Worm (Caenorhabditis elegans) whole organism, late embryonic: ENCODE results near the gene sru-16.

Experiments
- K02D7.2 ChIP-seq: sonication (generic microtip); optimal IDR thresholded peaks from 2 replicates; lab custom pipeline; 2017; ENCODE audit warnings: mild to moderate bottlenecking, missing genetic modification characterization, missing compliant biosample characterization
- ama-1 ChIP-seq: fragments of 150-350 bp; optimal IDR thresholded peaks from 2 replicates; lab custom pipeline; 2014
- ceh-18 ChIP-seq: sonication (generic microtip); optimal IDR thresholded peaks from 2 replicates; lab custom pipeline; 2016; ENCODE audit warnings: missing genetic modification characterization, missing compliant biosample characterization
- che-1 ChIP-seq: sonication (generic microtip); optimal IDR thresholded peaks from 2 replicates; lab custom pipeline; 2016; ENCODE audit warnings: mild to moderate bottlenecking, missing genetic modification characterization, missing compliant biosample characterization
- dve-1 ChIP-seq: sonication (generic microtip); optimal IDR thresholded peaks from 2 replicates; lab custom pipeline; 2017; ENCODE audit warnings: antibody characterized with exemption, mild to moderate bottlenecking, missing genetic modification characterization, missing compliant biosample characterization
- elt-2 ChIP-seq: sonication (generic microtip); optimal IDR thresholded peaks from 2 replicates; lab custom pipeline; 2016; ENCODE audit warnings: missing genetic modification reagents, missing genetic modification characterization, missing compliant biosample characterization
- fkh-10 ChIP-seq: fragments of 150-350 bp; optimal IDR thresholded peaks from 2 replicates; lab custom pipeline; 2014; ENCODE audit warnings: missing biosample characterization, missing genetic modification reagents, missing genetic modification characterization
- hlh-13 ChIP-seq: fragments of 200-800 bp; sonication (Bioruptor generic); optimal IDR thresholded peaks from 2 replicates; lab custom pipeline; 2018; ENCODE audit warnings: mild to moderate bottlenecking, missing genetic modification characterization, missing compliant biosample characterization
- nhr-11 ChIP-seq: fragments of 150-350 bp; optimal IDR thresholded peaks from 2 replicates; lab custom pipeline; 2014; ENCODE audit warnings: missing biosample characterization, missing genetic modification characterization
- odd-2 ChIP-seq: sonication (generic microtip); optimal IDR thresholded peaks from 2 replicates; lab custom pipeline; 2017; ENCODE audit warnings: antibody characterized with exemption, mild to moderate bottlenecking, missing genetic modification characterization, missing compliant biosample characterization
- pqm-1 ChIP-seq: sonication (generic microtip); optimal IDR thresholded peaks from 2 replicates; lab custom pipeline; 2016; ENCODE audit warnings: missing genetic modification characterization, missing compliant biosample characterization
- pros-1 ChIP-seq: fragments of 150-350 bp; optimal IDR thresholded peaks from 2 replicates; lab custom pipeline; 2014; ENCODE audit warnings: missing biosample characterization, missing genetic modification reagents, missing genetic modification characterization
- syd-9 ChIP-seq: sonication (generic microtip); optimal IDR thresholded peaks from 2 replicates; lab custom pipeline; 2016; ENCODE audit warnings: mild to moderate bottlenecking, missing genetic modification characterization, moderate library complexity, missing compliant biosample characterization
- unc-3 ChIP-seq, 2 experiments: fragments of 200-800 bp in 1 of 2; sonication (Bioruptor generic) in 1 of 2; sonication (generic microtip) in 1 of 2; conservative IDR thresholded peaks in 1 of 2; optimal IDR thresholded peaks in 1 of 2; 2 replicates each; pipeline versions ENCODE4 v1.3.6 to Lab custom; 2016 to 2022; ENCODE audit warnings: missing compliant biosample characterization in 2 of 2, missing genetic modification characterization in 2 of 2, missing genetic modification reagents in 1 of 2

- TF ChIP-seq dve-1 (tag; lab: Kevin White, UChicago) (no peak), pqm-1 (tag; lab: Kevin White, UChicago) (no peak), ama-1 (lab: Kevin White, UChicago) (no peak), odd-2 (tag; lab: Kevin White, UChicago) (no peak), elt-2 (tag; lab: Kevin White, UChicago) (no peak), unc-3 (GFP tag; conservative IDR thresholded peaks at IDR 0.05; lab: Robert Waterston, UW) (no peak), unc-3 (tag; optimal IDR thresholded peaks at IDR 0.05; lab: Kevin White, UChicago) (no peak), pros-1 (tag; lab: Kevin White, UChicago) (no peak), K02D7.2 (tag; lab: Kevin White, UChicago) (no peak), che-1 (tag; lab: Kevin White, UChicago) (no peak), fkh-10 (GFP tag; lab: Kevin White, UChicago) (no peak), hlh-13 (GFP tag; lab: Kevin White, UChicago) (no peak), syd-9 (tag; lab: Kevin White, UChicago) (no peak), ceh-18 (tag; lab: Kevin White, UChicago) (no peak), nhr-11 (tag; lab: Kevin White, UChicago) (no peak)
Observed at ce11 chrIV:13564284-13564683, 14.8 kb upstream of the sru-16 start.
